Worm (Caenorhabditis elegans) whole organism, L4 larva: ENCODE measurements around the gene K11H12.4.

Experiments used
- F10B5.3 ChIP-seq: sonication (generic microtip); optimal IDR thresholded peaks from 2 replicates; lab custom pipeline; 2016; ENCODE audit warnings: mild to moderate bottlenecking, missing genetic modification characterization, missing compliant biosample characterization
- F26F4.8 ChIP-seq: fragments of 200-800 bp; sonication (Bioruptor generic); conservative IDR thresholded peaks from 2 replicates; pipeline ENCODE4 v1.3.6; 2022; ENCODE audit warnings: missing genetic modification characterization, missing compliant biosample characterization
- T20F7.1 ChIP-seq: fragments of 200-800 bp; sonication (Bioruptor generic); optimal IDR thresholded peaks from 2 replicates; lab custom pipeline; 2018; ENCODE audit warnings: mild to moderate bottlenecking, missing genetic modification characterization, missing compliant biosample characterization
- T26A8.4 ChIP-seq: fragments of 200-800 bp; sonication (Bioruptor generic); IDR thresholded peaks from 2 replicates; pipeline ENCODE4 v1.3.6; 2022; ENCODE audit warnings: missing genetic modification characterization, missing compliant biosample characterization
- aha-1 ChIP-seq: fragments of 150-350 bp; peaks from one replicate; lab custom pipeline; 2014; ENCODE audit warnings: missing biosample characterization, missing genetic modification characterization
- ama-1 ChIP-seq: fragments of 150-350 bp; optimal IDR thresholded peaks from 2 replicates; lab custom pipeline; 2014; ENCODE audit warnings: inconsistent platforms, mixed read lengths
- ceh-32 ChIP-seq: sonication (generic microtip); optimal IDR thresholded peaks from 2 replicates; lab custom pipeline; 2016; ENCODE audit warnings: mild to moderate bottlenecking, missing genetic modification characterization, missing compliant biosample characterization; ENCODE audit not compliant: poor library complexity
- ceh-82 ChIP-seq: sonication (generic microtip); optimal IDR thresholded peaks from 2 replicates; lab custom pipeline; 2017; ENCODE audit warnings: missing biosample characterization, missing genetic modification characterization
- ces-1 ChIP-seq: fragments of 150-350 bp; sonication (generic microtip); optimal IDR thresholded peaks from 4 replicates; lab custom pipeline; 2014; ENCODE audit warnings: missing biosample characterization, missing genetic modification reagents, missing genetic modification characterization
- ctbp-1 ChIP-seq: fragments of 200-800 bp; sonication (Bioruptor generic); IDR thresholded peaks from 2 replicates; pipeline ENCODE4 v1.3.6; 2022; ENCODE audit warnings: missing genetic modification reagents, missing genetic modification characterization, missing compliant biosample characterization
- daf-16 ChIP-seq, 3 experiments: sonication (generic microtip); optimal IDR thresholded peaks; 2 replicates each; lab custom pipeline; 2016 to 2017; ENCODE audit warnings: missing genetic modification characterization in 3 of 3, missing genetic modification reagents in 3 of 3, mild to moderate bottlenecking in 2 of 3, missing compliant biosample characterization in 2 of 3, missing biosample characterization in 1 of 3, moderate library complexity in 1 of 3
- dmd-6 ChIP-seq: fragments of 200-800 bp; sonication (Bioruptor generic); IDR thresholded peaks from 2 replicates; pipeline ENCODE4 v1.3.6; 2022; ENCODE audit warnings: missing genetic modification reagents, missing genetic modification characterization, missing compliant biosample characterization
- dmd-8 ChIP-seq: fragments of 200-800 bp; sonication (Bioruptor generic); IDR thresholded peaks from 2 replicates; pipeline ENCODE4 v1.3.6; 2022; ENCODE audit warnings: missing genetic modification characterization, missing compliant biosample characterization
- dve-1 ChIP-seq: sonication (generic microtip); optimal IDR thresholded peaks from 2 replicates; lab custom pipeline; 2017; ENCODE audit warnings: antibody characterized with exemption, mild to moderate bottlenecking, missing genetic modification characterization, missing compliant biosample characterization; ENCODE audit not compliant: insufficient read depth
- egl-27 ChIP-seq: sonication (generic microtip); optimal IDR thresholded peaks from 3 replicates; lab custom pipeline; 2017; ENCODE audit warnings: missing biosample characterization, missing genetic modification reagents, missing genetic modification characterization
- egl-43 ChIP-seq: fragments of 200-800 bp; sonication (Bioruptor generic); IDR thresholded peaks from 2 replicates; pipeline ENCODE4 v1.3.6; 2022; ENCODE audit warnings: missing genetic modification reagents, missing genetic modification characterization, missing compliant biosample characterization
- fkh-10 ChIP-seq: fragments of 150-350 bp; optimal IDR thresholded peaks from 2 replicates; lab custom pipeline; 2014; ENCODE audit warnings: missing biosample characterization, missing genetic modification reagents, missing genetic modification characterization
- gei-8 ChIP-seq: fragments of 200-800 bp; sonication (Bioruptor generic); optimal IDR thresholded peaks from 2 replicates; lab custom pipeline; 2018; ENCODE audit warnings: mild to moderate bottlenecking, missing genetic modification characterization, missing compliant biosample characterization
- hif-1 ChIP-seq, 2 experiments: sonication (generic microtip); optimal IDR thresholded peaks; 2 replicates each; lab custom pipeline; 2016 to 2017; ENCODE audit warnings: missing compliant biosample characterization in 2 of 2, missing genetic modification characterization in 2 of 2, missing genetic modification reagents in 2 of 2, missing genotype in 2 of 2, mild to moderate bottlenecking in 1 of 2
- hlh-11 ChIP-seq: fragments of 200-800 bp; sonication (Bioruptor generic); optimal IDR thresholded peaks from 2 replicates; lab custom pipeline; 2018; ENCODE audit warnings: mild to moderate bottlenecking, missing genetic modification characterization, missing compliant biosample characterization
- lim-7 ChIP-seq: fragments of 200-800 bp; sonication (Bioruptor generic); IDR thresholded peaks from 2 replicates; pipeline ENCODE4 v1.3.6; 2022; ENCODE audit warnings: missing genetic modification characterization, missing compliant biosample characterization
- lin-13 ChIP-seq: fragments of 150-350 bp; optimal IDR thresholded peaks from 2 replicates; lab custom pipeline; 2014; ENCODE audit warnings: missing biosample characterization, missing genetic modification reagents, missing genetic modification characterization
- lin-15B ChIP-seq: fragments of 150-350 bp; sonication (generic microtip); optimal IDR thresholded peaks from 3 replicates; lab custom pipeline; 2014; ENCODE audit warnings: missing biosample characterization, missing genetic modification characterization
- lin-29 ChIP-seq: fragments of 200-800 bp; sonication (Bioruptor generic); IDR thresholded peaks from 2 replicates; pipeline ENCODE4 v1.3.6; 2022; ENCODE audit warnings: missing genetic modification reagents, missing genetic modification characterization, missing compliant biosample characterization
- lin-38 ChIP-seq: fragments of 200-800 bp; sonication (Bioruptor generic); IDR thresholded peaks from 2 replicates; pipeline ENCODE4 v1.3.6; 2022; ENCODE audit warnings: missing genetic modification reagents, missing genetic modification characterization, missing compliant biosample characterization
- madf-5 ChIP-seq, 2 experiments: fragments of 200-800 bp; sonication (Bioruptor generic); IDR thresholded peaks; 2 replicates each; pipeline ENCODE4 v1.3.6; 2022; ENCODE audit warnings: missing compliant biosample characterization in 2 of 2, missing genetic modification characterization in 2 of 2
- madf-9 ChIP-seq: fragments of 200-800 bp; sonication (Bioruptor generic); conservative IDR thresholded peaks from 2 replicates; pipeline ENCODE4 v1.3.6; 2022; ENCODE audit warnings: missing genetic modification reagents, missing genetic modification characterization, missing compliant biosample characterization
- mdt-29 ChIP-seq: fragments of 200-800 bp; sonication (Bioruptor generic); IDR thresholded peaks from 2 replicates; pipeline ENCODE4 v1.3.6; 2022; ENCODE audit warnings: missing genetic modification reagents, missing genetic modification characterization, missing compliant biosample characterization
- mep-1 ChIP-seq: fragments of 150-350 bp; sonication (generic microtip); optimal IDR thresholded peaks from 3 replicates; lab custom pipeline; 2014; ENCODE audit warnings: missing biosample characterization, missing genetic modification characterization
- nhr-28 ChIP-seq: fragments of 150-350 bp; optimal IDR thresholded peaks from 2 replicates; lab custom pipeline; 2014; ENCODE audit warnings: missing biosample characterization, missing genetic modification characterization
- nhr-41 ChIP-seq: fragments of 200-800 bp; sonication (Bioruptor generic); IDR thresholded peaks from 2 replicates; pipeline ENCODE4 v1.3.6; 2022; ENCODE audit warnings: missing genetic modification reagents, missing genetic modification characterization, missing compliant biosample characterization
- nhr-48 ChIP-seq: sonication (generic microtip); optimal IDR thresholded peaks from 2 replicates; lab custom pipeline; 2016; ENCODE audit warnings: mild to moderate bottlenecking, missing genetic modification characterization, missing compliant biosample characterization
- nhr-76 ChIP-seq: fragments of 150-350 bp; optimal IDR thresholded peaks from 2 replicates; lab custom pipeline; 2014; ENCODE audit warnings: missing biosample characterization, missing genetic modification characterization
- php-3 ChIP-seq: fragments of 200-800 bp; sonication (Bioruptor generic); IDR thresholded peaks from 2 replicates; pipeline ENCODE4 v1.3.6; 2022; ENCODE audit warnings: missing genetic modification reagents, missing genetic modification characterization, missing compliant biosample characterization
- pqm-1 ChIP-seq: sonication (generic microtip); optimal IDR thresholded peaks from 2 replicates; lab custom pipeline; 2017; ENCODE audit warnings: missing biosample characterization, missing genetic modification characterization
- saeg-2 ChIP-seq: fragments of 200-800 bp; sonication (Bioruptor generic); IDR thresholded peaks from 2 replicates; pipeline ENCODE4 v1.3.6; 2022; ENCODE audit warnings: missing genetic modification reagents, missing genetic modification characterization, missing compliant biosample characterization
- sdz-12 ChIP-seq: fragments of 200-800 bp; sonication (Bioruptor generic); optimal IDR thresholded peaks from 2 replicates; lab custom pipeline; 2018; ENCODE audit warnings: mild to moderate bottlenecking, missing genetic modification characterization, missing compliant biosample characterization
- spr-1 ChIP-seq: sonication (generic microtip); optimal IDR thresholded peaks from 2 replicates; lab custom pipeline; 2016; ENCODE audit warnings: mild to moderate bottlenecking, missing genetic modification characterization, missing compliant biosample characterization
- spr-3 ChIP-seq: fragments of 200-800 bp; sonication (Bioruptor generic); optimal IDR thresholded peaks from 2 replicates; lab custom pipeline; 2018; ENCODE audit warnings: mild to moderate bottlenecking, missing genetic modification characterization, missing compliant biosample characterization
- tag-97 ChIP-seq: fragments of 200-800 bp; sonication (Bioruptor generic); IDR thresholded peaks from 2 replicates; pipeline ENCODE4 v1.3.6; 2022; ENCODE audit warnings: missing genetic modification characterization, missing compliant biosample characterization
- unc-130 ChIP-seq: sonication (generic microtip); optimal IDR thresholded peaks from 2 replicates; lab custom pipeline; 2016; ENCODE audit warnings: missing genetic modification reagents, missing genetic modification characterization, missing compliant biosample characterization
- unc-62 ChIP-seq, 3 experiments: fragments of 150-350 bp in 1 of 3; sonication (generic microtip); optimal IDR thresholded peaks in 2 of 3; peaks in 1 of 3; 1 replicate in 1 of 3; 2 replicates in 2 of 3; lab custom pipeline; 2014 to 2017; ENCODE audit warnings: missing biosample characterization in 3 of 3, missing genetic modification characterization in 3 of 3, missing genetic modification reagents in 3 of 3, missing genotype in 1 of 3
- vab-7 ChIP-seq: fragments of 200-800 bp; sonication (Bioruptor generic); IDR thresholded peaks from 2 replicates; pipeline ENCODE4 v1.3.6; 2022; ENCODE audit warnings: missing genetic modification reagents, missing genetic modification characterization, missing compliant biosample characterization
- zag-1 ChIP-seq: fragments of 150-350 bp; optimal IDR thresholded peaks from 2 replicates; lab custom pipeline; 2014; ENCODE audit warnings: missing biosample characterization, missing genetic modification characterization
- zfp-2 ChIP-seq: sonication (generic microtip); optimal IDR thresholded peaks from 2 replicates; lab custom pipeline; 2016; ENCODE audit warnings: mild to moderate bottlenecking, missing genetic modification characterization, missing compliant biosample characterization
- zip-2 ChIP-seq: fragments of 150-350 bp; optimal IDR thresholded peaks from 2 replicates; lab custom pipeline; 2014; ENCODE audit warnings: missing biosample characterization, missing genetic modification characterization
- ztf-11 ChIP-seq: fragments of 150-350 bp; optimal IDR thresholded peaks from 2 replicates; lab custom pipeline; 2014; ENCODE audit warnings: missing biosample characterization, missing genetic modification characterization
- ztf-7 ChIP-seq: fragments of 150-350 bp; optimal IDR thresholded peaks from 2 replicates; lab custom pipeline; 2014; ENCODE audit warnings: missing biosample characterization, missing genetic modification characterization

Gene K11H12.4

DNA sequence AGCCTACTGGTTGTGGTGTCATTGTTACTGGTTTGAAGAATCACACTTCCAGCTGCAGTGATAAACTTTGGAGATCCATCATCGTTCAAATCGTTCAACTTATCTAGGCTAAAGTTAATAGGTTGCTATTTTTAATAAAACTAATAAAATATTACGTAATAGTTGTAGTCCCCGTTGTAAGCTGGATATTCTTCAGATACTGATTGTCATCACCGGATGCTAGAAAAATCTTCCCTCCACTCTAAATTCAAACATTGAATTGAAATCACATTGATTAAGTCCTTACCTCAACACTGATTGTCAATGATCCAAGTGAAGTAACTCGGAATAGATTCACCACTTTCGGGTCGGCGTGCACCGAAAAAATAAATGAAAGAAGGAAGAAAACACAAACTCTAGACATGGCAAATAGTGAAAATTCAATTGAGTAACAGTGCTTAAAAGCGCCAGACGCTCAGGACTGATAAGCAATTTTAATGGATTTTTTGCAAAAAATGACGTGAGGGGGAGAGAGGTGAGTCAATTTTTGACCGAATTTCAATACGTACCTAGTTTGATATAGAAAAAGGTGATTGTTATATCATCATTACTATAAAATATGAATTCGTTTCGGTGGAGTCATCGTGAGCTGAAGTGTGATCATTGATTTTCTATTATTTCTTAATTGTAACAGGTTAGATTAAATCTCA, at the start of gene K11H12.4, which contains the start of gene K11H12.10:
K11H12.4 (minus strand) TSS at position 413 of the 689 bp plus-strand sequence.
K11H12.10 (plus strand) TSS at position 605 of the 689 bp plus-strand sequence.
- TF ChIP-seq ceh-32 (tag; lab: Kevin White, UChicago) (no peak), tag-97 (GFP tag; lab: Robert Waterston, UW) (no peak), nhr-48 (tag; lab: Kevin White, UChicago) (no peak), egl-27 (no peak), vab-7 (GFP tag; lab: Robert Waterston, UW) (no peak), fkh-10 (GFP tag; lab: Kevin White, UChicago) (no peak), php-3 (GFP tag; lab: Robert Waterston, UW) (no peak), spr-1 (tag; lab: Kevin White, UChicago) (no peak), egl-43 (GFP tag; lab: Robert Waterston, UW) (no peak), zfp-2 (no peak), dmd-6 (GFP tag; lab: Robert Waterston, UW) (peak; percentile 69), dmd-8 (GFP tag; lab: Robert Waterston, UW) (no peak), hlh-11 (no peak), ztf-11 (tag; lab: Kevin White, UChicago) (no peak), ces-1 (GFP tag; lab: Kevin White, UChicago) (no peak), unc-62 (GFP tag; optimal IDR thresholded peaks at IDR 0.05 in 1 of 2; lab: Kevin White, UChicago) (peak in 1 of 2 experiments; percentile 92), unc-62 (tag; optimal IDR thresholded peaks at IDR 0.05; lab: Kevin White, UChicago) (no peak), saeg-2 (GFP tag; lab: Robert Waterston, UW) (no peak), ztf-7 (tag; lab: Kevin White, UChicago) (no peak), dve-1 (tag; lab: Kevin White, UChicago) (no peak), hif-1 (tag; optimal IDR thresholded peaks at IDR 0.05; lab: Kevin White, UChicago) (no peak), ceh-82 (tag; lab: Kevin White, UChicago) (no peak), lin-38 (GFP tag; lab: Robert Waterston, UW) (no peak), lim-7 (no peak), mdt-29 (no peak), sdz-12 (no peak), madf-9 (GFP tag; lab: Robert Waterston, UW) (no peak), T26A8.4 (GFP tag; lab: Robert Waterston, UW) (no peak), zip-2 (tag; lab: Kevin White, UChicago) (no peak), aha-1 (tag; lab: Kevin White, UChicago) (no peak), mep-1 (no peak), pqm-1 (peak; percentile 45), nhr-28 (tag; lab: Kevin White, UChicago) (peak; percentile 37), zag-1 (tag; lab: Kevin White, UChicago) (no peak), nhr-41 (GFP tag; lab: Robert Waterston, UW) (no peak), lin-15B (no peak), daf-16 (GFP tag; optimal IDR thresholded peaks at IDR 0.05; lab: Kevin White, UChicago) (no peak), daf-16 (tag; optimal IDR thresholded peaks at IDR 0.05; lab: Kevin White, UChicago) (peak; percentile 16), F10B5.3 (tag; lab: Kevin White, UChicago) (no peak), ama-1 (lab: Kevin White, UChicago) (no peak), lin-29 (GFP tag; lab: Robert Waterston, UW) (no peak), gei-8 (no peak)

DNA sequence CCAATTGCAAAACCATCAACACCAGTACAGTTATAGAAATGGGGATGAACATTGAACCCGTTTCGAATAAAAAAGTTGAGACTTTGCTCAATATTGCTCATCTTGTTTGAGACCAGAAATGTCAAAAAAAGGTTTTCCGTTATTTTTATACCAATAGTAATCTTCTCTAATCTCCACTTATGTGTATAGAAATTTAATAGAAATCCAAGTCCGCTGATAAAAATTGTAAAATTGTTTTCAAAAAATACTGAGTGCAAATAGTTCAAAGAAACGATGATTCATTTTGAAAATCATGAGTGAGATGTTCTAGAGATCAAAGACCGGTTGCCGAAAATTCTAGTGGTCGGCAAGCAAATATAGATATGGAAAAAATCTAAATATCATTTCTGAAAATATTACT, 43.7 kb upstream of the K11H12.4 start, which contains the start of gene Y55F3C.10:
Y55F3C.10 (minus strand) TSS at position 101 of the 400 bp plus-strand sequence.
- TF ChIP-seq lin-13 (GFP tag; lab: Kevin White, UChicago): no peak
- TF ChIP-seq nhr-76: no peak
- no peak for TF ChIP-seq ceh-82 (tag; lab: Kevin White, UChicago)
- TF ChIP-seq ctbp-1: no peak
- no peak for TF ChIP-seq spr-3 (GFP tag; lab: Kevin White, UChicago)
- TF ChIP-seq T20F7.1: no peak
- no peak for TF ChIP-seq zfp-2
- no peak for TF ChIP-seq madf-5 (GFP tag; IDR thresholded peaks at IDR 0.05; lab: Robert Waterston, UW)
- no peak for TF ChIP-seq mep-1
- TF ChIP-seq unc-130 (GFP tag; lab: Kevin White, UChicago): no peak
- no peak for TF ChIP-seq egl-27
- TF ChIP-seq nhr-41 (GFP tag; lab: Robert Waterston, UW): no peak
- TF ChIP-seq F26F4.8 (GFP tag; lab: Robert Waterston, UW): no peak
